Fruit fly (Drosophila melanogaster): Measurements from ENCODE around the gene Sugb.

Gene Sugb

dm6 chr3L:11691203-11691797 is 7.5 kb downstream of the Sugb start, which contains the start of the genes Pldn and CG14135:
Gene Pldn, minus strand, starts transcription at chr3L:11691399.
Gene CG14135, plus strand, starts transcription at chr3L:11691571.
- TF ChIP-seq usp (GFP tag; optimal IDR thresholded peaks at IDR 0.05), result no peak
- no peak for TF ChIP-seq psq (optimal IDR thresholded peaks at IDR 0.05)
- TF ChIP-seq CG8478 (optimal IDR thresholded peaks at IDR 0.05), result no peak
- no peak for TF ChIP-seq Dll (optimal IDR thresholded peaks at IDR 0.05)
- TF ChIP-seq EcR (GFP tag; optimal IDR thresholded peaks at IDR 0.05), result no peak
- no peak for TF ChIP-seq pan (optimal IDR thresholded peaks at IDR 0.05)

dm6 chr3L:11692853-11693252 is 9.1 kb downstream of the Sugb start:
- TF ChIP-seq EcR (GFP tag; optimal IDR thresholded peaks at IDR 0.05), result no peak
- TF ChIP-seq usp (GFP tag; optimal IDR thresholded peaks at IDR 0.05), result no peak

dm6 chr3L:11695063-11695462 is 11.3 kb downstream of the Sugb start:
- TF ChIP-seq Dll (optimal IDR thresholded peaks at IDR 0.05), result no peak
- TF ChIP-seq CG8478 (optimal IDR thresholded peaks at IDR 0.05), result no peak
- no peak for TF ChIP-seq usp (GFP tag; optimal IDR thresholded peaks at IDR 0.05)
- TF ChIP-seq psq (optimal IDR thresholded peaks at IDR 0.05), result no peak
- no peak for TF ChIP-seq pan (optimal IDR thresholded peaks at IDR 0.05)
- TF ChIP-seq EcR (GFP tag; optimal IDR thresholded peaks at IDR 0.05), result no peak

dm6 chr3L:11695827-11696226 is 12.0 kb downstream of the Sugb start:
- no peak for TF ChIP-seq pan (optimal IDR thresholded peaks at IDR 0.05)
- TF ChIP-seq Dll (optimal IDR thresholded peaks at IDR 0.05), result no peak
- no peak for TF ChIP-seq psq (optimal IDR thresholded peaks at IDR 0.05)
- TF ChIP-seq CG8478 (optimal IDR thresholded peaks at IDR 0.05), result no peak
- TF ChIP-seq usp (GFP tag; optimal IDR thresholded peaks at IDR 0.05), result no peak

dm6 chr3L:11696294-11697116 is 12.7 kb downstream of the Sugb start, which contains the start of gene Dph1:
Gene Dph1, minus strand, starts transcription at chr3L:11696963.
- TF ChIP-seq pan (optimal IDR thresholded peaks at IDR 0.05) (no peak), EcR (GFP tag; optimal IDR thresholded peaks at IDR 0.05) (peak in 1 of 2 experiments; percentile 56)

dm6 chr3L:11699163-11699562 is 15.4 kb downstream of the Sugb start, which contains the start of gene Dnai2:
Gene Dnai2, minus strand, starts transcription at chr3L:11699263.
- TF ChIP-seq EcR (GFP tag; optimal IDR thresholded peaks at IDR 0.05) (no peak), psq (optimal IDR thresholded peaks at IDR 0.05) (no peak), Dll (optimal IDR thresholded peaks at IDR 0.05) (no peak), usp (GFP tag; optimal IDR thresholded peaks at IDR 0.05) (no peak), CG8478 (optimal IDR thresholded peaks at IDR 0.05) (no peak), pan (optimal IDR thresholded peaks at IDR 0.05) (no peak)

dm6 chr3L:11701649-11702048 is 17.9 kb downstream of the Sugb start:
- TF ChIP-seq CG8478 (optimal IDR thresholded peaks at IDR 0.05) (no peak), usp (GFP tag; optimal IDR thresholded peaks at IDR 0.05) (no peak), psq (optimal IDR thresholded peaks at IDR 0.05) (no peak), pan (optimal IDR thresholded peaks at IDR 0.05) (no peak), Dll (optimal IDR thresholded peaks at IDR 0.05) (no peak), EcR (GFP tag; optimal IDR thresholded peaks at IDR 0.05) (no peak)

- TF ChIP-seq Dll (optimal IDR thresholded peaks at IDR 0.05) (no peak), CG8478 (optimal IDR thresholded peaks at IDR 0.05) (no peak), EcR (GFP tag; optimal IDR thresholded peaks at IDR 0.05) (peak in 1 of 2 experiments; percentile 77), usp (GFP tag; optimal IDR thresholded peaks at IDR 0.05) (no peak), pan (optimal IDR thresholded peaks at IDR 0.05) (no peak)
Observed at dm6 chr3L:11703579-11703978, 19.8 kb downstream of the Sugb start.

dm6 chr3L:11704902-11705546 is 21.2 kb downstream of the Sugb start:
- TF ChIP-seq EcR (GFP tag; optimal IDR thresholded peaks at IDR 0.05) (no peak), usp (GFP tag; optimal IDR thresholded peaks at IDR 0.05) (no peak), psq (optimal IDR thresholded peaks at IDR 0.05) (no peak), CG8478 (optimal IDR thresholded peaks at IDR 0.05) (no peak), pan (optimal IDR thresholded peaks at IDR 0.05) (no peak), Dll (optimal IDR thresholded peaks at IDR 0.05) (no peak)

dm6 chr3L:11707978-11708632 is 24.3 kb downstream of the Sugb start, which contains the start of gene CG11658:
Gene CG11658, minus strand, starts transcription at chr3L:11708553.
- no peak for TF ChIP-seq CG8478 (optimal IDR thresholded peaks at IDR 0.05)
- TF ChIP-seq Dll (optimal IDR thresholded peaks at IDR 0.05), result peak; percentile 97

- TF ChIP-seq Dll (optimal IDR thresholded peaks at IDR 0.05) (no peak), CG8478 (optimal IDR thresholded peaks at IDR 0.05) (no peak)
Observed at dm6 chr3L:11708633-11709116, 24.9 kb downstream of the Sugb start, which contains the start of the genes Ccdc56 and mtTFB1. Gene Ccdc56, plus strand, starts transcription at chr3L:11708979. Gene mtTFB1, plus strand, starts transcription at chr3L:11708979.
